Fruit fly (Drosophila melanogaster) whole organism, prepupa: ENCODE measurements around the gene Grx1.

ENCODE experiments used
- CG32006 ChIP-seq: fragments of 200-800 bp; sonication (Bioruptor generic); optimal IDR thresholded peaks from 3 replicates; lab custom pipeline; 2017; ENCODE audit warnings: missing biosample characterization, mild to moderate bottlenecking, missing genetic modification characterization
- Lpt ChIP-seq: fragments of 200-800 bp; sonication (Bioruptor generic); optimal IDR thresholded peaks from 3 replicates; lab custom pipeline; 2016; ENCODE audit warnings: missing biosample characterization, missing genetic modification characterization
- cyc ChIP-seq: fragments of 200-800 bp; sonication (Bioruptor generic); optimal IDR thresholded peaks from 3 replicates; lab custom pipeline; 2016; ENCODE audit warnings: missing biosample characterization, missing genetic modification characterization
- ss ChIP-seq, 2 experiments: fragments of 200-800 bp; sonication (Bioruptor generic); optimal IDR thresholded peaks; 2 replicates in 1 of 2; 3 replicates in 1 of 2; lab custom pipeline; 2017 to 2018; ENCODE audit warnings: mild to moderate bottlenecking in 2 of 2, missing biosample characterization in 2 of 2, missing genetic modification characterization in 2 of 2, moderate library complexity in 1 of 2
- topi ChIP-seq: fragments of 200-800 bp; sonication (Bioruptor generic); optimal IDR thresholded peaks from 3 replicates; lab custom pipeline; 2016; ENCODE audit warnings: missing biosample characterization, missing genetic modification characterization

dm6 chr3L:18911082-18911481 lies 42.1 kb downstream of the Grx1 start, which contains the start of gene Ir75d:
- TF ChIP-seq Lpt (no peak), topi (no peak), cyc (GFP tag; lab: Kevin White, UChicago) (no peak), CG32006 (GFP tag; lab: Kevin White, UChicago) (no peak), ss (GFP tag; optimal IDR thresholded peaks at IDR 0.05; lab: Kevin White, UChicago) (no peak)
